Worm (Caenorhabditis elegans) whole organism, L4 larva: ENCODE measurements around the gene K08D8.7.
A peak's percentile ranks its signal among the peaks of the same experiment; 100 is the strongest.

Experiments used
- F10B5.3 ChIP-seq: sonication (generic microtip); optimal IDR thresholded peaks from 2 replicates; lab custom pipeline; 2016; ENCODE audit warnings: mild to moderate bottlenecking, missing genetic modification characterization, missing compliant biosample characterization
- F26F4.8 ChIP-seq: fragments of 200-800 bp; sonication (Bioruptor generic); conservative IDR thresholded peaks from 2 replicates; pipeline ENCODE4 v1.3.6; 2022; ENCODE audit warnings: missing genetic modification characterization, missing compliant biosample characterization
- F37D6.2 ChIP-seq: sonication (generic microtip); optimal IDR thresholded peaks from 2 replicates; lab custom pipeline; 2016; ENCODE audit warnings: mild to moderate bottlenecking, missing genetic modification characterization, missing compliant biosample characterization
- Y105C5A.15 ChIP-seq: fragments of 200-800 bp; sonication (Bioruptor generic); IDR thresholded peaks from 2 replicates; pipeline ENCODE4 v1.3.6; 2022; ENCODE audit warnings: missing genetic modification characterization, missing compliant biosample characterization
- Y5F2A.4 ChIP-seq: fragments of 200-800 bp; sonication (Bioruptor generic); optimal IDR thresholded peaks from 2 replicates; lab custom pipeline; 2018; ENCODE audit warnings: mild to moderate bottlenecking, missing genetic modification characterization, missing compliant biosample characterization
- ZK337.2 ChIP-seq: fragments of 200-800 bp; sonication (Bioruptor generic); IDR thresholded peaks from 2 replicates; pipeline ENCODE4 v1.3.6; 2022; ENCODE audit warnings: missing genetic modification reagents, missing genetic modification characterization, missing compliant biosample characterization
- aha-1 ChIP-seq: fragments of 150-350 bp; peaks from one replicate; lab custom pipeline; 2014; ENCODE audit warnings: missing biosample characterization, missing genetic modification characterization
- ceh-32 ChIP-seq: sonication (generic microtip); optimal IDR thresholded peaks from 2 replicates; lab custom pipeline; 2016; ENCODE audit warnings: mild to moderate bottlenecking, missing genetic modification characterization, missing compliant biosample characterization; ENCODE audit not compliant: poor library complexity
- ceh-82 ChIP-seq: sonication (generic microtip); optimal IDR thresholded peaks from 2 replicates; lab custom pipeline; 2017; ENCODE audit warnings: missing biosample characterization, missing genetic modification characterization
- daf-16 ChIP-seq, 3 experiments: sonication (generic microtip); optimal IDR thresholded peaks; 2 replicates each; lab custom pipeline; 2016 to 2017; ENCODE audit warnings: missing genetic modification characterization in 3 of 3, missing genetic modification reagents in 3 of 3, mild to moderate bottlenecking in 2 of 3, missing compliant biosample characterization in 2 of 3, missing biosample characterization in 1 of 3, moderate library complexity in 1 of 3
- dmd-6 ChIP-seq: fragments of 200-800 bp; sonication (Bioruptor generic); IDR thresholded peaks from 2 replicates; pipeline ENCODE4 v1.3.6; 2022; ENCODE audit warnings: missing genetic modification reagents, missing genetic modification characterization, missing compliant biosample characterization
- dpl-1 ChIP-seq: fragments of 150-350 bp; optimal IDR thresholded peaks from 2 replicates; lab custom pipeline; 2014; ENCODE audit warnings: missing biosample characterization, missing genetic modification reagents, missing genetic modification characterization
- dve-1 ChIP-seq: sonication (generic microtip); optimal IDR thresholded peaks from 2 replicates; lab custom pipeline; 2017; ENCODE audit warnings: antibody characterized with exemption, mild to moderate bottlenecking, missing genetic modification characterization, missing compliant biosample characterization; ENCODE audit not compliant: insufficient read depth
- egl-27 ChIP-seq: sonication (generic microtip); optimal IDR thresholded peaks from 3 replicates; lab custom pipeline; 2017; ENCODE audit warnings: missing biosample characterization, missing genetic modification reagents, missing genetic modification characterization
- egl-43 ChIP-seq: fragments of 200-800 bp; sonication (Bioruptor generic); IDR thresholded peaks from 2 replicates; pipeline ENCODE4 v1.3.6; 2022; ENCODE audit warnings: missing genetic modification reagents, missing genetic modification characterization, missing compliant biosample characterization
- fkh-10 ChIP-seq: fragments of 150-350 bp; optimal IDR thresholded peaks from 2 replicates; lab custom pipeline; 2014; ENCODE audit warnings: missing biosample characterization, missing genetic modification reagents, missing genetic modification characterization
- fos-1 ChIP-seq: fragments of 150-350 bp; optimal IDR thresholded peaks from 2 replicates; lab custom pipeline; 2014; ENCODE audit warnings: missing biosample characterization, missing genetic modification characterization
- hif-1 ChIP-seq, 2 experiments: sonication (generic microtip); optimal IDR thresholded peaks; 2 replicates each; lab custom pipeline; 2016 to 2017; ENCODE audit warnings: missing compliant biosample characterization in 2 of 2, missing genetic modification characterization in 2 of 2, missing genetic modification reagents in 2 of 2, missing genotype in 2 of 2, mild to moderate bottlenecking in 1 of 2
- hlh-11 ChIP-seq: fragments of 200-800 bp; sonication (Bioruptor generic); optimal IDR thresholded peaks from 2 replicates; lab custom pipeline; 2018; ENCODE audit warnings: mild to moderate bottlenecking, missing genetic modification characterization, missing compliant biosample characterization
- lin-1 ChIP-seq: fragments of 200-800 bp; sonication (Bioruptor generic); IDR thresholded peaks from 2 replicates; pipeline ENCODE4 v1.3.6; 2022; ENCODE audit warnings: missing genetic modification reagents, missing genetic modification characterization, missing compliant biosample characterization
- lin-15B ChIP-seq: fragments of 150-350 bp; sonication (generic microtip); optimal IDR thresholded peaks from 3 replicates; lab custom pipeline; 2014; ENCODE audit warnings: missing biosample characterization, missing genetic modification characterization
- lin-29 ChIP-seq: fragments of 200-800 bp; sonication (Bioruptor generic); IDR thresholded peaks from 2 replicates; pipeline ENCODE4 v1.3.6; 2022; ENCODE audit warnings: missing genetic modification reagents, missing genetic modification characterization, missing compliant biosample characterization
- lin-38 ChIP-seq: fragments of 200-800 bp; sonication (Bioruptor generic); IDR thresholded peaks from 2 replicates; pipeline ENCODE4 v1.3.6; 2022; ENCODE audit warnings: missing genetic modification reagents, missing genetic modification characterization, missing compliant biosample characterization
- mdt-29 ChIP-seq: fragments of 200-800 bp; sonication (Bioruptor generic); IDR thresholded peaks from 2 replicates; pipeline ENCODE4 v1.3.6; 2022; ENCODE audit warnings: missing genetic modification reagents, missing genetic modification characterization, missing compliant biosample characterization
- mxl-2 ChIP-seq: fragments of 200-800 bp; sonication (Bioruptor generic); conservative IDR thresholded peaks from 2 replicates; pipeline ENCODE4 v1.3.6; 2022; ENCODE audit warnings: missing genetic modification reagents, missing genetic modification characterization, missing compliant biosample characterization
- nhr-10 ChIP-seq: fragments of 150-350 bp; optimal IDR thresholded peaks from 2 replicates; lab custom pipeline; 2014; ENCODE audit warnings: missing biosample characterization, missing genetic modification characterization
- nhr-11 ChIP-seq: fragments of 150-350 bp; optimal IDR thresholded peaks from 2 replicates; lab custom pipeline; 2014; ENCODE audit warnings: missing biosample characterization, missing genetic modification characterization
- nhr-25 ChIP-seq: sonication (generic microtip); optimal IDR thresholded peaks from 2 replicates; lab custom pipeline; 2017; ENCODE audit warnings: missing genetic modification characterization, mild to moderate bottlenecking, missing compliant biosample characterization, antibody characterized with exemption, moderate library complexity, borderline replicate concordance; ENCODE audit not compliant: insufficient read depth
- nhr-28 ChIP-seq: fragments of 150-350 bp; optimal IDR thresholded peaks from 2 replicates; lab custom pipeline; 2014; ENCODE audit warnings: missing biosample characterization, missing genetic modification characterization
- nhr-41 ChIP-seq: fragments of 200-800 bp; sonication (Bioruptor generic); IDR thresholded peaks from 2 replicates; pipeline ENCODE4 v1.3.6; 2022; ENCODE audit warnings: missing genetic modification reagents, missing genetic modification characterization, missing compliant biosample characterization
- nhr-48 ChIP-seq: sonication (generic microtip); optimal IDR thresholded peaks from 2 replicates; lab custom pipeline; 2016; ENCODE audit warnings: mild to moderate bottlenecking, missing genetic modification characterization, missing compliant biosample characterization
- nhr-77 ChIP-seq: fragments of 150-350 bp; optimal IDR thresholded peaks from 2 replicates; lab custom pipeline; 2014; ENCODE audit warnings: missing biosample characterization, missing genetic modification characterization
- pha-4 ChIP-seq, 2 experiments: fragments of 150-350 bp in 1 of 2; fragments of 200-800 bp in 1 of 2; sonication (Bioruptor generic) in 1 of 2; IDR thresholded peaks in 1 of 2; optimal IDR thresholded peaks in 1 of 2; 2 replicates each; pipeline versions ENCODE4 v1.3.6 to Lab custom; 2014 to 2022; ENCODE audit warnings: missing genetic modification characterization in 2 of 2, missing genetic modification reagents in 2 of 2, missing biosample characterization in 1 of 2, missing compliant biosample characterization in 1 of 2
- php-3 ChIP-seq: fragments of 200-800 bp; sonication (Bioruptor generic); IDR thresholded peaks from 2 replicates; pipeline ENCODE4 v1.3.6; 2022; ENCODE audit warnings: missing genetic modification reagents, missing genetic modification characterization, missing compliant biosample characterization
- pqm-1 ChIP-seq: sonication (generic microtip); optimal IDR thresholded peaks from 2 replicates; lab custom pipeline; 2017; ENCODE audit warnings: missing biosample characterization, missing genetic modification characterization
- rbr-2 ChIP-seq: sonication (generic microtip); optimal IDR thresholded peaks from 2 replicates; lab custom pipeline; 2016; ENCODE audit warnings: missing genotype, missing genetic modification characterization, missing compliant biosample characterization
- sdz-12 ChIP-seq: fragments of 200-800 bp; sonication (Bioruptor generic); optimal IDR thresholded peaks from 2 replicates; lab custom pipeline; 2018; ENCODE audit warnings: mild to moderate bottlenecking, missing genetic modification characterization, missing compliant biosample characterization
- skn-1 ChIP-seq: fragments of 150-350 bp; optimal IDR thresholded peaks from 2 replicates; lab custom pipeline; 2014; ENCODE audit warnings: missing biosample characterization, missing genetic modification characterization
- snpc-4 ChIP-seq: fragments of 150-350 bp; optimal IDR thresholded peaks from 2 replicates; lab custom pipeline; 2014; ENCODE audit warnings: missing biosample characterization, missing genetic modification characterization
- vab-7 ChIP-seq: fragments of 200-800 bp; sonication (Bioruptor generic); IDR thresholded peaks from 2 replicates; pipeline ENCODE4 v1.3.6; 2022; ENCODE audit warnings: missing genetic modification reagents, missing genetic modification characterization, missing compliant biosample characterization
- zag-1 ChIP-seq: fragments of 150-350 bp; optimal IDR thresholded peaks from 2 replicates; lab custom pipeline; 2014; ENCODE audit warnings: missing biosample characterization, missing genetic modification characterization
- zfp-2 ChIP-seq: sonication (generic microtip); optimal IDR thresholded peaks from 2 replicates; lab custom pipeline; 2016; ENCODE audit warnings: mild to moderate bottlenecking, missing genetic modification characterization, missing compliant biosample characterization
- zfp-3 ChIP-seq: fragments of 200-800 bp; sonication (Bioruptor generic); conservative IDR thresholded peaks from 2 replicates; pipeline ENCODE4 v1.3.6; 2022; ENCODE audit warnings: missing genetic modification reagents, missing genetic modification characterization, missing compliant biosample characterization
- ztf-7 ChIP-seq: fragments of 150-350 bp; optimal IDR thresholded peaks from 2 replicates; lab custom pipeline; 2014; ENCODE audit warnings: missing biosample characterization, missing genetic modification characterization

K08D8.7 gene

DNA sequence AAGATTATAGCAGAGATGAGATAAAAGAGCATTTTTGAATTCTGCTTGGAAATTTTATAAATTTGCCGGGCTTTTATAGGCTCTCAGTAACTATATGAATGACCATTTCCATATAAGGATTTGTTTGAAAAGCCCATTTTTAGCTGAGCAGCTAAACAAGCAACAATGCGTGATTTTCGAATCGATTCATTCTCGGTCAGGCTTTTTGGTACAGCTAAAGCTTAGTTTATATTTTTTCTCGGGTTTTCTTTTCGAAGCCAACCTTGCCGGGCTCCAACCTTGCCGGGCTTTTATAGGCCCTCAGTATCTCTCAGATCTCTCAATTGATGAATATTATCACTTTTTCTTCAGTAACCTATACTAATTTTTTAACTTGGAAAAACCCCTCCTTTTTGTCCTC lies 27.7 kb downstream of the K08D8.7 start, which contains the start of gene srlf-4:
srlf-4 (minus strand) TSS at position 101 of the 400 bp plus-strand sequence.
- TF ChIP-seq ceh-32 (no peak), F10B5.3 (no peak), vab-7 (GFP tag; lab: Robert Waterston, UW) (no peak), fos-1 (tag; lab: Kevin White, UChicago) (no peak), lin-29 (GFP tag; lab: Robert Waterston, UW) (no peak), nhr-48 (tag; lab: Kevin White, UChicago) (no peak), lin-38 (GFP tag; lab: Robert Waterston, UW) (no peak), egl-27 (tag; lab: Kevin White, UChicago) (no peak)

DNA sequence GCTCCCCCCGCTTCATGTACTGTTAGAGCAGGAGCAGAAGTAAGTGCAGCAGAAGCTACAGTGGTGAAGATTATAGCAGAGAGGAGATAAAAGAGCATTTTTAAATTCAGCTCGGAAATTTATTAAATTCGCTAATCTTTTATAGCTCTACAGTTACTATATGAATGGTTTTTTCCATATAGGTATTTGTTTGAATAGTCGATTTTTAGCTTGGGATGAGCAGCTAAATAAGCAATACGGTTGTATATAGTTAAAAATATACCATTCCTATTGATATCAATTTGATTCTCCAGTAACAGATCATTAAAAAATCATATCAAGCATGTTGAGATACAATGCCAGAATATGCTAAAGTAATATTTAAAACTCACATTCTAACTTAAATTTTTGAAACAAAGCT lies 30.0 kb downstream of the K08D8.7 start, which contains the start of gene srlf-5:
srlf-5 (minus strand) TSS at position 101 of the 400 bp plus-strand sequence.
- TF ChIP-seq snpc-4 (tag; lab: Kevin White, UChicago) (no peak), vab-7 (GFP tag; lab: Robert Waterston, UW) (no peak), mdt-29 (GFP tag; lab: Robert Waterston, UW) (no peak), lin-29 (GFP tag; lab: Robert Waterston, UW) (no peak), fkh-10 (no peak), daf-16 (GFP tag; optimal IDR thresholded peaks at IDR 0.05; lab: Kevin White, UChicago) (no peak), daf-16 (tag; optimal IDR thresholded peaks at IDR 0.05; lab: Kevin White, UChicago) (no peak), dmd-6 (GFP tag; lab: Robert Waterston, UW) (no peak), lin-15B (tag; lab: Kevin White, UChicago) (no peak), Y105C5A.15 (no peak), F26F4.8 (GFP tag; lab: Robert Waterston, UW) (no peak), nhr-25 (tag; lab: Kevin White, UChicago) (no peak), skn-1 (tag; lab: Kevin White, UChicago) (no peak), ceh-32 (no peak), zfp-2 (tag; lab: Kevin White, UChicago) (no peak), ztf-7 (tag; lab: Kevin White, UChicago) (no peak), zag-1 (tag; lab: Kevin White, UChicago) (no peak)

DNA sequence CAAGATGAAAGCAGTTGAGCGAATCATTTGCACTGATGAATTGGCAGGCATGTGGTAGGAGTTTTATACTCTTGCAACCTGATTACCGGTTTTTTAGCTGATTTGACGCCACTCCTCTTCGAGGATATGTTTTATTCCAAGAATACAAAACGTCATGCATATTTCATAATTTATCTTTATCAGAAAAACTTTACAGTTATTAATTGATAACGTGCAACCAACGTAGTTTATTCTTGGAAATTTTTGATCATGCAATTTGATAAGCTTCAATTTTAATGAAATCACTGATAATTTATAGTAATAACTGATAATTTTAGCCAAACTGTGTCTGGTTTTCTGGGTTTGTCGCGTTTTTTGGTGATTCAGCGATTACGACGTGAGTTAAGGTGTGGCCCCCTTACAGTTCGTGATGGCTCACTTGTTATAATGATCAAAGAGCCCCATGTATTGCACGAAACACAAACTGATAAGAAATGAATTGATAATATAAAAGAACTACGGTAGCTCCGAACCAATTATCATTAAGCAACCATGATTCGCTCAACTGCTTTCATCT lies 39.7 kb downstream of the K08D8.7 start, which contains the start of the genes cld-1 and dod-21:
cld-1 (minus strand) TSS at position 51 of the 556 bp plus-strand sequence.
dod-21 (plus strand) TSS at position 518 of the 556 bp plus-strand sequence.
- TF ChIP-seq zag-1 (tag; lab: Kevin White, UChicago) (no peak), nhr-77 (peak; percentile 11), dve-1 (tag; lab: Kevin White, UChicago) (peak; percentile 63), ceh-82 (no peak), hlh-11 (tag; lab: Kevin White, UChicago) (peak; percentile 83), nhr-28 (peak; percentile 47), lin-1 (GFP tag; lab: Robert Waterston, UW) (0 out of 2 replicates have a peak, but pooled peaks have one; percentile 20), F37D6.2 (tag; lab: Kevin White, UChicago) (no peak), pqm-1 (peak; percentile 31), nhr-41 (no peak), daf-16 (GFP tag; optimal IDR thresholded peaks at IDR 0.05; lab: Kevin White, UChicago) (no peak), daf-16 (tag; optimal IDR thresholded peaks at IDR 0.05; lab: Kevin White, UChicago) (peak; percentile 47), mxl-2 (GFP tag; lab: Robert Waterston, UW) (no peak), php-3 (GFP tag; lab: Robert Waterston, UW) (peak; percentile 48; the same call in 1 of the 2 replicates), dmd-6 (GFP tag; lab: Robert Waterston, UW) (peak; percentile 64)

DNA sequence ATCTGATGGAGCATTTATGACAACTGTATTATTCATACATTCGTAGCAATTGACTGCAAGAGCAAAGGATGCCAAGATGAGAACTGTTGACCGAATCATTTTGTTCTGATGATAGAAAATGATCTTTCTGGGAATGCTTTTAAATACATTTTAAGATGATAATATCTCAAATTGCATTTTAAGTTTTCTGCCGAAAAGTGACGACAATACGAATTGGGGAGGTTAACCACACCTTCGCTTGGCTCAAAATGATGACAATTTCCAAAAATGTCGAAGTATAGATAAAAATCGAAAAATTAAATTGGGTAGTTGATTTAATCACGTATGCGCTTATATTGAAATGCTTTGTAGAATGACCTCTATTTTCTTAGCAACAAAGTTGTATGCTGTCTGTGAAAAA lies 44.6 kb downstream of the K08D8.7 start, which contains the start of gene dod-24:
dod-24 (minus strand) TSS at position 101 of the 400 bp plus-strand sequence.
- TF ChIP-seq rbr-2 (no peak), hif-1 (tag; optimal IDR thresholded peaks at IDR 0.05; lab: Kevin White, UChicago) (no peak), nhr-10 (tag; lab: Kevin White, UChicago) (no peak), zfp-3 (no peak), ZK337.2 (GFP tag; lab: Robert Waterston, UW) (no peak), fos-1 (tag; lab: Kevin White, UChicago) (no peak), Y5F2A.4 (no peak), nhr-77 (no peak), nhr-11 (tag; lab: Kevin White, UChicago) (no peak), sdz-12 (GFP tag; lab: Kevin White, UChicago) (no peak), dpl-1 (no peak), aha-1 (tag; lab: Kevin White, UChicago) (no peak), egl-43 (GFP tag; lab: Robert Waterston, UW) (no peak), nhr-41 (no peak), pha-4 (GFP tag; IDR thresholded peaks at IDR 0.05; lab: Robert Waterston, UW) (no peak), pha-4 (tag; optimal IDR thresholded peaks at IDR 0.05; lab: Kevin White, UChicago) (no peak)
